Worm (Caenorhabditis elegans): ENCODE data around the gene C31B8.7.

DNA sequence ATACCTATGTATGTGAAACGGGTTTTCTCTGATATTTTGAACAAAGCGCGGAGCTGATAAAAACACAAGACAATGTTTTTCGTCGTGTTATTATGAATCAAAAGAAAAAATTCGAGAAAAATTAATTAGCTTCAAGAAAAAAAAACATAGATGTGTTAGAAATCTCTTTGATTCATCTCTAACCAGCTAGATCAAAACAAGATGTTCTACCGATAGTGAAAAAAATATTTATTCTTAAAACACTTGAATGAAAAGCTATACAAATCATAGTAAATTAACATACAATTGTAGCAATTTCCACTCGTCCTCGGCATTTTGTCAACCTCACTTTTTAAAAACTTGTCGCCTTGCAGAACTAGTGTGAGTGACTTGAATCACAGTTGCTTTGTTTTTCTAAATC is 39.1 kb upstream of the C31B8.7 start:
- TF ChIP-seq nhr-28 (tag; optimal IDR thresholded peaks at IDR 0.05): no peak
- TF ChIP-seq ceh-90 (tag; optimal IDR thresholded peaks at IDR 0.05): no peak
- no peak for TF ChIP-seq sox-4 (tag; optimal IDR thresholded peaks at IDR 0.05)
- no peak for TF ChIP-seq aha-1 (tag; optimal IDR thresholded peaks at IDR 0.05)
- TF ChIP-seq fos-1 (tag; optimal IDR thresholded peaks at IDR 0.05): no peak
- TF ChIP-seq fkh-10 (GFP tag; optimal IDR thresholded peaks at IDR 0.05): no peak
- TF ChIP-seq nhr-12 (tag; optimal IDR thresholded peaks at IDR 0.05): no peak
- TF ChIP-seq snu-23 (GFP tag; optimal IDR thresholded peaks at IDR 0.05): no peak
- no peak for TF ChIP-seq snpc-4 (tag; optimal IDR thresholded peaks at IDR 0.05)

All from whole organism, L1 larva.